Fruit fly (Drosophila melanogaster) whole organism, embryonic: ENCODE measurements around the gene beat-IIa.

Source experiments
- Abd-B ChIP-seq: fragments of 200-800 bp; sonication (Bioruptor generic); optimal IDR thresholded peaks from 2 replicates; lab custom pipeline; 2018; ENCODE audit warnings: missing biosample characterization, mild to moderate bottlenecking, missing genetic modification characterization, moderate library complexity
- Antp ChIP-seq: fragments of 200-800 bp; sonication (Bioruptor generic); optimal IDR thresholded peaks from 3 replicates; lab custom pipeline; 2016; ENCODE audit warnings: missing biosample characterization, missing genetic modification characterization
- Asciz ChIP-seq: fragments of 200-800 bp; sonication (Bioruptor generic); optimal IDR thresholded peaks from 2 replicates; lab custom pipeline; 2017; ENCODE audit warnings: missing biosample characterization, mild to moderate bottlenecking, missing genetic modification characterization, missing genetic modification reagents
- BEAF-32 ChIP-seq: fragments of 200-800 bp; sonication (Bioruptor generic); optimal IDR thresholded peaks from 3 replicates; lab custom pipeline; 2017; ENCODE audit warnings: missing biosample characterization, missing genetic modification characterization, mild to moderate bottlenecking, moderate library complexity, missing genetic modification reagents
- CG1233 ChIP-seq: fragments of 200-800 bp; sonication (Bioruptor generic); optimal IDR thresholded peaks from 4 replicates; lab custom pipeline; 2018; ENCODE audit warnings: missing biosample characterization, mild to moderate bottlenecking, missing genetic modification characterization
- CG12942 ChIP-seq: fragments of 200-800 bp; sonication (Bioruptor generic); optimal IDR thresholded peaks from 3 replicates; lab custom pipeline; 2016; ENCODE audit warnings: missing biosample characterization, missing genetic modification characterization
- CG13624 ChIP-seq: fragments of 200-800 bp; sonication (Bioruptor generic); optimal IDR thresholded peaks from 2 replicates; lab custom pipeline; 2016; ENCODE audit warnings: missing biosample characterization, missing genetic modification characterization
- CG14710 ChIP-seq: fragments of 200-800 bp; sonication (Bioruptor generic); optimal IDR thresholded peaks from 3 replicates; lab custom pipeline; 2019; ENCODE audit warnings: missing biosample characterization, mild to moderate bottlenecking, missing genetic modification characterization, moderate library complexity
- CG1603 ChIP-seq: fragments of 200-800 bp; sonication (Bioruptor generic); optimal IDR thresholded peaks from 2 replicates; lab custom pipeline; 2019; ENCODE audit warnings: missing biosample characterization, mild to moderate bottlenecking, missing genetic modification characterization, moderate library complexity
- CG17568 ChIP-seq: fragments of 200-800 bp; sonication (Bioruptor generic); optimal IDR thresholded peaks from 2 replicates; lab custom pipeline; 2018; ENCODE audit warnings: missing biosample characterization, mild to moderate bottlenecking, missing genetic modification characterization, moderate library complexity
- CG17829 ChIP-seq: fragments of 200-800 bp; optimal IDR thresholded peaks from 2 replicates; lab custom pipeline; 2019; ENCODE audit warnings: missing biosample characterization, mild to moderate bottlenecking, missing genetic modification characterization, moderate library complexity
- CG18764 ChIP-seq: fragments of 200-800 bp; sonication (Bioruptor generic); optimal IDR thresholded peaks from 3 replicates; lab custom pipeline; 2016; ENCODE audit warnings: missing biosample characterization, missing genetic modification characterization
- CG2712 ChIP-seq: fragments of 200-800 bp; optimal IDR thresholded peaks from 3 replicates; lab custom pipeline; 2019; ENCODE audit warnings: missing biosample characterization, mild to moderate bottlenecking, missing genetic modification characterization, moderate library complexity
- CG32532 ChIP-seq: fragments of 200-800 bp; sonication (Bioruptor generic); IDR thresholded peaks from 2 replicates; pipeline ENCODE4 v1.3.6; 2022; ENCODE audit warnings: missing biosample characterization, missing genetic modification characterization
- CG34422 ChIP-seq: fragments of 200-800 bp; sonication (Bioruptor generic); IDR thresholded peaks from 3 replicates; pipeline ENCODE4 v1.3.6; 2022; ENCODE audit warnings: missing biosample characterization, missing genetic modification characterization
- CG5180 ChIP-seq: fragments of 200-800 bp; sonication (Bioruptor generic); optimal IDR thresholded peaks from 3 replicates; lab custom pipeline; 2017; ENCODE audit warnings: missing biosample characterization, missing genetic modification characterization, mild to moderate bottlenecking, moderate library complexity, missing genetic modification reagents
- CG7839 ChIP-seq: fragments of 200-800 bp; sonication (Bioruptor generic); optimal IDR thresholded peaks from 3 replicates; lab custom pipeline; 2018; ENCODE audit warnings: missing biosample characterization, mild to moderate bottlenecking, missing genetic modification characterization, moderate library complexity
- CG7928 ChIP-seq: fragments of 200-800 bp; sonication (Bioruptor generic); optimal IDR thresholded peaks from 2 replicates; lab custom pipeline; 2017; ENCODE audit warnings: missing biosample characterization, mild to moderate bottlenecking, missing genetic modification characterization
- CG8944 ChIP-seq: fragments of 200-800 bp; sonication (Bioruptor generic); optimal IDR thresholded peaks from 3 replicates; lab custom pipeline; 2016; ENCODE audit warnings: missing biosample characterization, missing genetic modification characterization
- CG9727 ChIP-seq: fragments of 200-800 bp; sonication (Bioruptor generic); optimal IDR thresholded peaks from 3 replicates; lab custom pipeline; 2017; ENCODE audit warnings: missing biosample characterization, mild to moderate bottlenecking, missing genetic modification characterization
- Dad ChIP-seq: fragments of 200-800 bp; sonication (Bioruptor generic); optimal IDR thresholded peaks from 3 replicates; lab custom pipeline; 2016; ENCODE audit warnings: missing biosample characterization, missing genetic modification characterization
- E2f1 ChIP-seq: fragments of 200-800 bp; sonication (Bioruptor generic); IDR thresholded peaks from 2 replicates; pipeline ENCODE4 v1.3.6; 2022; ENCODE audit warnings: missing biosample characterization, missing genetic modification characterization
- Ets65A ChIP-seq: fragments of 200-800 bp; sonication (Bioruptor generic); peaks from one replicate; lab custom pipeline; 2016; ENCODE audit warnings: missing biosample characterization, missing genetic modification characterization
- H15 ChIP-seq: fragments of 200-800 bp; sonication (Bioruptor generic); IDR thresholded peaks from 3 replicates; pipeline ENCODE4 v1.3.6; 2022; ENCODE audit warnings: missing biosample characterization, missing genetic modification characterization
- Hand ChIP-seq: fragments of 200-800 bp; sonication (Bioruptor generic); optimal IDR thresholded peaks from 2 replicates; lab custom pipeline; 2017; ENCODE audit warnings: mild to moderate bottlenecking, missing biosample characterization, missing genetic modification reagents, missing genetic modification characterization
- Hmr ChIP-seq: fragments of 200-800 bp; sonication (Bioruptor generic); optimal IDR thresholded peaks from 3 replicates; lab custom pipeline; 2017; ENCODE audit warnings: mild to moderate bottlenecking, missing biosample characterization, missing genetic modification reagents, missing genetic modification characterization
- Sox100B ChIP-seq: fragments of 200-800 bp; sonication (Bioruptor generic); optimal IDR thresholded peaks from 3 replicates; lab custom pipeline; 2018; ENCODE audit warnings: missing biosample characterization, mild to moderate bottlenecking, missing genetic modification characterization
- Sox102F ChIP-seq: fragments of 200-800 bp; sonication (Bioruptor generic); optimal IDR thresholded peaks from 2 replicates; lab custom pipeline; 2018; ENCODE audit warnings: missing biosample characterization, mild to moderate bottlenecking, missing genetic modification characterization, moderate library complexity
- Trl ChIP-seq, 3 experiments: fragments of >200 bp in 2 of 3; fragments of 200-800 bp in 1 of 3; sonication (Bioruptor generic) in 1 of 3; optimal IDR thresholded peaks; 2 replicates in 1 of 3; 3 replicates in 2 of 3; lab custom pipeline; 2016 to 2017; ENCODE audit warnings: missing biosample characterization in 1 of 3, missing genetic modification characterization in 1 of 3
- ap ChIP-seq: fragments of 200-800 bp; sonication (Bioruptor generic); IDR thresholded peaks from 2 replicates; pipeline ENCODE4 v1.3.6; 2022; ENCODE audit warnings: missing biosample characterization, missing genetic modification characterization
- chif ChIP-seq, 2 experiments: fragments of 200-800 bp; sonication (Bioruptor generic); optimal IDR thresholded peaks; 3 replicates each; lab custom pipeline; 2016; ENCODE audit warnings: missing biosample characterization in 2 of 2, missing genetic modification characterization in 2 of 2
- da ChIP-seq: fragments of 200-800 bp; sonication (Bioruptor generic); optimal IDR thresholded peaks from 2 replicates; lab custom pipeline; 2016; ENCODE audit warnings: missing biosample characterization, missing genetic modification characterization
- danr ChIP-seq: fragments of 200-800 bp; sonication (Bioruptor generic); IDR thresholded peaks from 2 replicates; pipeline ENCODE4 v1.3.6; 2022; ENCODE audit warnings: missing biosample characterization, missing genetic modification characterization
- dmrt11E ChIP-seq: fragments of 200-800 bp; sonication (Bioruptor generic); optimal IDR thresholded peaks from 3 replicates; lab custom pipeline; 2018; ENCODE audit warnings: missing biosample characterization, mild to moderate bottlenecking, missing genetic modification characterization, moderate library complexity
- en ChIP-seq: fragments of 200-800 bp; sonication (Bioruptor generic); optimal IDR thresholded peaks from 2 replicates; lab custom pipeline; 2016; ENCODE audit warnings: missing biosample characterization, missing genetic modification characterization
- fd96Cb ChIP-seq: fragments of 200-800 bp; sonication (Bioruptor generic); optimal IDR thresholded peaks from 2 replicates; lab custom pipeline; 2018; ENCODE audit warnings: missing biosample characterization, mild to moderate bottlenecking, missing genetic modification characterization, moderate library complexity
- gem ChIP-seq: fragments of 200-800 bp; sonication (Bioruptor generic); optimal IDR thresholded peaks from 2 replicates; lab custom pipeline; 2019; ENCODE audit warnings: missing biosample characterization, mild to moderate bottlenecking, missing genetic modification characterization, moderate library complexity
- grn ChIP-seq: fragments of 200-800 bp; sonication (Bioruptor generic); optimal IDR thresholded peaks from 3 replicates; lab custom pipeline; 2017; ENCODE audit warnings: missing biosample characterization, missing genetic modification characterization
- lmd ChIP-seq: fragments of 200-800 bp; sonication (Bioruptor generic); IDR thresholded peaks from 2 replicates; pipeline ENCODE4 v1.3.6; 2022; ENCODE audit warnings: missing biosample characterization, missing genetic modification characterization
- mirr ChIP-seq: fragments of 200-800 bp; sonication (Bioruptor generic); optimal IDR thresholded peaks from 3 replicates; lab custom pipeline; 2018; ENCODE audit warnings: missing biosample characterization, mild to moderate bottlenecking, missing genetic modification characterization
- pan ChIP-seq, 4 experiments: fragments of >200 bp in 3 of 4; fragments of 200-800 bp in 1 of 4; sonication (Bioruptor generic) in 1 of 4; optimal IDR thresholded peaks in 3 of 4; IDR thresholded peaks in 1 of 4; 2 replicates each; pipeline versions ENCODE4 v1.3.6 to Lab custom; 2017 to 2022; ENCODE audit warnings: missing biosample characterization in 2 of 4, missing genetic modification characterization in 2 of 4, mixed read lengths in 1 of 4
- prd ChIP-seq, 3 experiments: fragments of >200 bp in 2 of 3; fragments of 200-800 bp in 1 of 3; sonication (Bioruptor generic) in 1 of 3; optimal IDR thresholded peaks in 2 of 3; IDR thresholded peaks in 1 of 3; 2 replicates in 2 of 3; 3 replicates in 1 of 3; pipeline versions ENCODE4 v1.3.6 to Lab custom; 2017 to 2022; ENCODE audit warnings: missing biosample characterization in 1 of 3, missing genetic modification characterization in 1 of 3
- ranshi ChIP-seq: fragments of 200-800 bp; sonication (Bioruptor generic); IDR thresholded peaks from 2 replicates; pipeline ENCODE4 v1.3.6; 2022; ENCODE audit warnings: missing biosample characterization, missing genetic modification characterization
- scrt ChIP-seq: fragments of 200-800 bp; sonication (Bioruptor generic); optimal IDR thresholded peaks from 2 replicates; lab custom pipeline; 2018; ENCODE audit warnings: missing biosample characterization, mild to moderate bottlenecking, missing genetic modification characterization, moderate library complexity
- sens ChIP-seq: fragments of 200-800 bp; sonication (Bioruptor generic); peaks from one replicate; lab custom pipeline; 2016; ENCODE audit warnings: missing biosample characterization, missing genetic modification characterization
- sim ChIP-seq: fragments of 200-800 bp; sonication (Bioruptor generic); IDR thresholded peaks from 2 replicates; pipeline ENCODE4 v1.3.6; 2022; ENCODE audit warnings: missing biosample characterization, missing genetic modification characterization
- sisA ChIP-seq: fragments of 200-800 bp; sonication (Bioruptor generic); IDR thresholded peaks from 2 replicates; pipeline ENCODE4 v1.3.6; 2022; ENCODE audit warnings: missing biosample characterization, missing genetic modification characterization
- unpg ChIP-seq: fragments of 200-800 bp; sonication (Bioruptor generic); optimal IDR thresholded peaks from 3 replicates; lab custom pipeline; 2018; ENCODE audit warnings: missing biosample characterization, mild to moderate bottlenecking, missing genetic modification characterization, moderate library complexity

The beat-IIa gene

dm6 chr3R:17400675-17401118, 34.8 kb upstream of the beat-IIa start (continued):
- TF ChIP-seq CG17568 (GFP tag; lab: Kevin White, UChicago), result no peak
- peak; percentile 1 for TF ChIP-seq Dad
- peak; percentile 5 for TF ChIP-seq dmrt11E
- TF ChIP-seq CG7839 (tag; lab: Kevin White, UChicago), result peak; percentile 76
- no peak for TF ChIP-seq grn (GFP tag; lab: Kevin White, UChicago)
- TF ChIP-seq E2f1 (GFP tag; lab: Robert Waterston, UW), result peak; percentile 48; the same call in 1 of the 2 replicates
- peak; percentile 43 for TF ChIP-seq CG2712 (tag; lab: Kevin White, UChicago)
- TF ChIP-seq sisA (GFP tag; lab: Robert Waterston, UW), result peak; percentile 46; the same call in 1 of the 2 replicates
- TF ChIP-seq prd (optimal IDR thresholded peaks at IDR 0.05; lab: Kevin White, UChicago), result no peak
- peak; percentile 18; the same call in 1 of the 3 replicates for TF ChIP-seq prd (GFP tag; IDR thresholded peaks at IDR 0.05; lab: Robert Waterston, UW)
- peak; percentile 94 for TF ChIP-seq sens (GFP tag; lab: Kevin White, UChicago)
- TF ChIP-seq CG12942 (GFP tag; lab: Kevin White, UChicago), result no peak
- TF ChIP-seq chif (GFP tag; optimal IDR thresholded peaks at IDR 0.05; lab: Kevin White, UChicago), result peak in 1 of 2 experiments; percentile 49
- peak; percentile 57 for TF ChIP-seq Sox100B (GFP tag; lab: Kevin White, UChicago)
- peak; percentile 31 for TF ChIP-seq CG13624
- peak; percentile 92 for TF ChIP-seq Ets65A (GFP tag; lab: Kevin White, UChicago)
- TF ChIP-seq CG1603 (tag; lab: Kevin White, UChicago), result peak; percentile 32
- 0 out of 2 replicates have a peak, but pooled peaks have one; percentile 16 for TF ChIP-seq ranshi (GFP tag; lab: Robert Waterston, UW)
- no peak for TF ChIP-seq pan (optimal IDR thresholded peaks at IDR 0.05; lab: Kevin White, UChicago)
- TF ChIP-seq pan (GFP tag; optimal IDR thresholded peaks at IDR 0.05 in 1 of 2, IDR thresholded peaks at IDR 0.05 in 1 of 2), result peak in 1 of 2 experiments; percentile 63
- no peak for TF ChIP-seq ap (GFP tag; lab: Robert Waterston, UW)
- no peak for TF ChIP-seq Hand (GFP tag; lab: Kevin White, UChicago)
- peak; percentile 38; the same call in 1 of the 2 replicates for TF ChIP-seq CG32532 (GFP tag; lab: Robert Waterston, UW)
- TF ChIP-seq en (GFP tag; lab: Kevin White, UChicago), result peak; percentile 26
- peak; percentile 59 for TF ChIP-seq CG1233 (GFP tag; lab: Kevin White, UChicago)
- peak; percentile 48; the same call in 1 of the 2 replicates for TF ChIP-seq danr (GFP tag; lab: Robert Waterston, UW)
- TF ChIP-seq CG34422, result peak; percentile 24; the same call in 1 of the 3 replicates
- TF ChIP-seq Asciz (GFP tag; lab: Kevin White, UChicago), result peak; percentile 38
- TF ChIP-seq BEAF-32 (GFP tag; lab: Kevin White, UChicago), result no peak
- peak; percentile 30 for TF ChIP-seq CG8944 (GFP tag; lab: Kevin White, UChicago)
- no peak for TF ChIP-seq mirr (GFP tag; lab: Kevin White, UChicago)
- peak; percentile 53 for TF ChIP-seq CG14710 (tag; lab: Kevin White, UChicago)
- no peak for TF ChIP-seq sim (GFP tag; lab: Robert Waterston, UW)
- 0 out of 2 replicates have a peak, but pooled peaks have one; percentile 35 for TF ChIP-seq lmd (GFP tag; lab: Robert Waterston, UW)
- no peak for TF ChIP-seq da (GFP tag; lab: Kevin White, UChicago)
- peak; percentile 12 for TF ChIP-seq Antp (GFP tag; lab: Kevin White, UChicago)
- peak; percentile 22 for TF ChIP-seq Hmr (GFP tag; lab: Kevin White, UChicago)
- peak; percentile 13 for TF ChIP-seq scrt (GFP tag; lab: Kevin White, UChicago)
- peak; percentile 55 for TF ChIP-seq Abd-B
- peak; percentile 3 for TF ChIP-seq Sox102F
- TF ChIP-seq CG9727, result peak; percentile 57
- no peak for TF ChIP-seq Trl (optimal IDR thresholded peaks at IDR 0.05; lab: Kevin White, UChicago)
- TF ChIP-seq Trl (GFP tag; optimal IDR thresholded peaks at IDR 0.05; lab: Kevin White, UChicago), result peak; percentile 34
- TF ChIP-seq fd96Cb (tag; lab: Kevin White, UChicago), result peak; percentile 63
- TF ChIP-seq H15, result no peak
- peak; percentile 33 for TF ChIP-seq CG17829
- peak; percentile 41 for TF ChIP-seq CG18764 (GFP tag; lab: Kevin White, UChicago)
- peak; percentile 22 for TF ChIP-seq CG5180 (GFP tag; lab: Kevin White, UChicago)
- TF ChIP-seq gem (tag; lab: Kevin White, UChicago), result peak; percentile 76
- peak; percentile 52 for TF ChIP-seq unpg
- no peak for TF ChIP-seq CG7928 (GFP tag; lab: Kevin White, UChicago)
